Worm (Caenorhabditis elegans) whole organism, midembryonic: ENCODE results near the gene ser-4.

Experiments used
- flt-1 ChIP-seq: fragments of 200-800 bp; sonication (Bioruptor generic); IDR thresholded peaks from 2 replicates; pipeline ENCODE4 v1.3.6; 2022; ENCODE audit warnings: missing genetic modification characterization, missing compliant biosample characterization
- tab-1 ChIP-seq: fragments of 200-800 bp; sonication (Bioruptor generic); IDR thresholded peaks from 2 replicates; pipeline ENCODE4 v1.3.6; 2022; ENCODE audit warnings: missing genetic modification characterization, missing compliant biosample characterization
- ztf-23 ChIP-seq: fragments of 200-800 bp; sonication (Bioruptor generic); IDR thresholded peaks from 2 replicates; pipeline ENCODE4 v1.3.6; 2022; ENCODE audit warnings: missing genetic modification reagents, missing genetic modification characterization, missing compliant biosample characterization

DNA sequence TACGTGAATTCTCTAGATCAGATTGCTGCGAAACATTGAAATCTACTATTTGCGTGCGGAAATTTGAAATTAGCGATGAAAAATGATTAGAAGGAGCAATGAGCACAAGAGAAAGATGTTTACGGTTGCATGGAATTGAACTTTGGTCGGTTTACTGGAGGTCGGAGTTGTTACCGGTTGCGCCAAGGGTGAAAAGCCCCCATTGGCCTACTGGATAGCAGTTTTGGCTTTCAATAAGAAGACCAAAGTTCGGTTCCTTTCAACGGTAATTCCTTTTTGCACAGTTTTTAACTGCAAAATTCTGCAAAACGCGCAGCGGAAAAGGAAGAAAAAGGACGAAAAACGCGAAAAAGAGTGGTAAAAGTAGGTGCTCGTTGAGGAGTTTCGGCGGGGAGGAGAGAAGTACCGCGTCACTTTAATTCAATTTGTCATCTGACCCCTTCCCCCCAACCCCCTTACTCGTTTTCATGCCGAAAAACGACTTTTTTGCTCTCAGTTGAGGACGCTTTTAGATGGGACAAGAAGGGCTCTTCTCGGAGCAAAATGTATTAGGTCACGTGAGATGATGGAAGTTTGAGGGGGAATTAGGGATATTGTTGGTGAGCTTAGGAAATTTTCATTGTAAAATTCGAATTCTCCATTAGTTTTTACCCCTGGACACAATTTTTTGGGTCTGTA, 12.7 kb upstream of the ser-4 start:
- TF ChIP-seq ztf-23 (GFP tag; lab: Robert Waterston, UW) (no peak), flt-1 (no peak), tab-1 (GFP tag; lab: Robert Waterston, UW) (no peak)
